Worm (Caenorhabditis elegans) whole organism, L4 larva: ENCODE measurements around the gene meg-4.

Experiments used
- T26A8.4 ChIP-seq: fragments of 200-800 bp; sonication (Bioruptor generic); IDR thresholded peaks from 2 replicates; pipeline ENCODE4 v1.3.6; 2022; ENCODE audit warnings: missing genetic modification characterization, missing compliant biosample characterization
- Y105C5A.15 ChIP-seq: fragments of 200-800 bp; sonication (Bioruptor generic); IDR thresholded peaks from 2 replicates; pipeline ENCODE4 v1.3.6; 2022; ENCODE audit warnings: missing genetic modification characterization, missing compliant biosample characterization
- dpl-1 ChIP-seq: fragments of 150-350 bp; optimal IDR thresholded peaks from 2 replicates; lab custom pipeline; 2014; ENCODE audit warnings: missing biosample characterization, missing genetic modification reagents, missing genetic modification characterization
- fkh-10 ChIP-seq: fragments of 150-350 bp; optimal IDR thresholded peaks from 2 replicates; lab custom pipeline; 2014; ENCODE audit warnings: missing biosample characterization, missing genetic modification reagents, missing genetic modification characterization
- fos-1 ChIP-seq: fragments of 150-350 bp; optimal IDR thresholded peaks from 2 replicates; lab custom pipeline; 2014; ENCODE audit warnings: missing biosample characterization, missing genetic modification characterization
- hif-1 ChIP-seq, 2 experiments: sonication (generic microtip); optimal IDR thresholded peaks; 2 replicates each; lab custom pipeline; 2016 to 2017; ENCODE audit warnings: missing compliant biosample characterization in 2 of 2, missing genetic modification characterization in 2 of 2, missing genetic modification reagents in 2 of 2, missing genotype in 2 of 2, mild to moderate bottlenecking in 1 of 2
- lin-13 ChIP-seq: fragments of 150-350 bp; optimal IDR thresholded peaks from 2 replicates; lab custom pipeline; 2014; ENCODE audit warnings: missing biosample characterization, missing genetic modification reagents, missing genetic modification characterization
- mep-1 ChIP-seq: fragments of 150-350 bp; sonication (generic microtip); optimal IDR thresholded peaks from 3 replicates; lab custom pipeline; 2014; ENCODE audit warnings: missing biosample characterization, missing genetic modification characterization
- unc-62 ChIP-seq, 3 experiments: fragments of 150-350 bp in 1 of 3; sonication (generic microtip); optimal IDR thresholded peaks in 2 of 3; peaks in 1 of 3; 1 replicate in 1 of 3; 2 replicates in 2 of 3; lab custom pipeline; 2014 to 2017; ENCODE audit warnings: missing biosample characterization in 3 of 3, missing genetic modification characterization in 3 of 3, missing genetic modification reagents in 3 of 3, missing genotype in 1 of 3
- vab-7 ChIP-seq: fragments of 200-800 bp; sonication (Bioruptor generic); IDR thresholded peaks from 2 replicates; pipeline ENCODE4 v1.3.6; 2022; ENCODE audit warnings: missing genetic modification reagents, missing genetic modification characterization, missing compliant biosample characterization

DNA sequence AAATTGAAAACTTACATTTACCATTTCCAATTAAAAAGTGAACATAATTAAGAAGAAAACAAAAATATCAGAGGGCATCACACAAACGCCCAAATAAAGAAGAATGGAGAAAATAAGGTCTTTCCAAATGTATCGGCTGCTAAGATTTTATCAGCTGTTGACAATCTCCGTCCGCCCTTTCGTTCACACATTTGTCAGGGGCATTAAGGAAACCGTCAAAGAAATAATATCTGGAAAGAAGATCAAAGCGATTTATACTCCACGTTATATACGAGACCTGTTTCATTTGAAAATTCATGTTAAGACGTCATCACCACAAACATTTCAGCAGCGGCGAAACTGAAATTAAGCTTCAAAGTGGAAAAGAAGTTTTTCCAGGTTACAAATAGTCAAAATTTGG, 29.8 kb downstream of the meg-4 start, which contains the start of gene fbxa-52:
- TF ChIP-seq unc-62 (GFP tag; optimal IDR thresholded peaks at IDR 0.05 in 1 of 2; lab: Kevin White, UChicago) (peak in 1 of 2 experiments; percentile 28), unc-62 (tag; optimal IDR thresholded peaks at IDR 0.05; lab: Kevin White, UChicago) (no peak), fkh-10 (GFP tag; lab: Kevin White, UChicago) (no peak), T26A8.4 (GFP tag; lab: Robert Waterston, UW) (no peak), mep-1 (tag; lab: Kevin White, UChicago) (no peak), dpl-1 (GFP tag; lab: Kevin White, UChicago) (no peak), hif-1 (tag; optimal IDR thresholded peaks at IDR 0.05; lab: Kevin White, UChicago) (no peak), lin-13 (no peak), vab-7 (GFP tag; lab: Robert Waterston, UW) (no peak), fos-1 (tag; lab: Kevin White, UChicago) (no peak), Y105C5A.15 (GFP tag; lab: Robert Waterston, UW) (no peak)
